Worm (Caenorhabditis elegans) whole organism, L3 larva: ENCODE data around the gene srw-53.

Source experiments
- aly-2 ChIP-seq: fragments of 150-350 bp; optimal IDR thresholded peaks from 2 replicates; lab custom pipeline; 2014; ENCODE audit warnings: missing biosample characterization, missing genetic modification characterization
- ama-1 ChIP-seq: fragments of 150-350 bp; optimal IDR thresholded peaks from 2 replicates; lab custom pipeline; 2018
- elt-1 ChIP-seq: fragments of 150-350 bp; optimal IDR thresholded peaks from 2 replicates; lab custom pipeline; 2014; ENCODE audit warnings: missing biosample characterization, missing genetic modification characterization
- fkh-10 ChIP-seq: sonication (generic microtip); optimal IDR thresholded peaks from 2 replicates; lab custom pipeline; 2017; ENCODE audit warnings: missing biosample characterization, missing genetic modification reagents, missing genetic modification characterization
- pqm-1 ChIP-seq: fragments of 150-350 bp; optimal IDR thresholded peaks from 2 replicates; lab custom pipeline; 2017; ENCODE audit warnings: missing biosample characterization, missing genetic modification characterization, inconsistent platforms
- unc-62 ChIP-seq: fragments of 150-350 bp; sonication (generic microtip); optimal IDR thresholded peaks from 4 replicates; lab custom pipeline; 2014; ENCODE audit warnings: missing biosample characterization, missing genetic modification reagents, missing genetic modification characterization

ce11 chrV:15915307-15915706 lies 27.9 kb upstream of the srw-53 start:
- TF ChIP-seq aly-2 (no peak), unc-62 (no peak), elt-1 (tag; lab: Kevin White, UChicago) (no peak), ama-1 (lab: Kevin White, UChicago) (no peak), fkh-10 (GFP tag; lab: Kevin White, UChicago) (no peak), pqm-1 (tag; lab: Kevin White, UChicago) (no peak)
